Fruit fly (Drosophila melanogaster) whole organism, embryonic: ENCODE data around the gene MRP.

Experiments
- Bgb ChIP-seq: fragments of 200-800 bp; sonication (Bioruptor generic); IDR thresholded peaks from 2 replicates; pipeline ENCODE4 v1.3.6; 2022; ENCODE audit warnings: missing biosample characterization, missing genetic modification characterization; ENCODE audit not compliant: partially characterized antibody
- BtbVII ChIP-seq: fragments of 200-800 bp; sonication (Bioruptor generic); optimal IDR thresholded peaks from 3 replicates; lab custom pipeline; 2017; ENCODE audit warnings: missing biosample characterization, mild to moderate bottlenecking, missing genetic modification characterization
- CG10209 ChIP-seq: fragments of 200-800 bp; sonication (Bioruptor generic); optimal IDR thresholded peaks from 3 replicates; lab custom pipeline; 2017; ENCODE audit warnings: missing biosample characterization, mild to moderate bottlenecking, missing genetic modification characterization, missing genetic modification reagents
- CG10274 ChIP-seq: fragments of 200-800 bp; sonication (Bioruptor generic); optimal IDR thresholded peaks from 3 replicates; lab custom pipeline; 2017; ENCODE audit warnings: missing biosample characterization, mild to moderate bottlenecking, missing genetic modification characterization
- CG10543 ChIP-seq: fragments of 200-800 bp; sonication (Bioruptor generic); optimal IDR thresholded peaks from 3 replicates; lab custom pipeline; 2017; ENCODE audit warnings: missing biosample characterization, mild to moderate bottlenecking, missing genetic modification characterization, moderate library complexity
- CG11247 ChIP-seq: fragments of 200-800 bp; sonication (Bioruptor generic); IDR thresholded peaks from 2 replicates; pipeline ENCODE4 v1.3.6; 2022; ENCODE audit warnings: missing biosample characterization, missing genetic modification characterization
- CG11695 ChIP-seq: fragments of 200-800 bp; sonication (Bioruptor generic); IDR thresholded peaks from 3 replicates; pipeline ENCODE4 v1.3.6; 2022; ENCODE audit warnings: missing biosample characterization, missing genetic modification characterization
- CG12071 ChIP-seq: fragments of 200-800 bp; sonication (Bioruptor generic); optimal IDR thresholded peaks from 3 replicates; lab custom pipeline; 2018; ENCODE audit warnings: missing biosample characterization, mild to moderate bottlenecking, missing genetic modification characterization
- CG12769 ChIP-seq: fragments of 200-800 bp; sonication (Bioruptor generic); optimal IDR thresholded peaks from 2 replicates; lab custom pipeline; 2019; ENCODE audit warnings: missing biosample characterization, mild to moderate bottlenecking, missing genetic modification characterization, moderate library complexity
- CG14014 ChIP-seq: fragments of 200-800 bp; sonication (Bioruptor generic); IDR thresholded peaks from 2 replicates; pipeline ENCODE4 v1.3.6; 2022; ENCODE audit warnings: missing biosample characterization, missing genetic modification characterization
- CG14441 ChIP-seq: fragments of 200-800 bp; sonication (Bioruptor generic); IDR thresholded peaks from 2 replicates; pipeline ENCODE4 v1.3.6; 2022; ENCODE audit warnings: missing biosample characterization, missing genetic modification characterization
- CG15601 ChIP-seq: fragments of 200-800 bp; sonication (Bioruptor generic); optimal IDR thresholded peaks from 3 replicates; lab custom pipeline; 2019; ENCODE audit warnings: missing biosample characterization, mild to moderate bottlenecking, missing genetic modification characterization, moderate library complexity
- CG16813 ChIP-seq: fragments of 200-800 bp; sonication (Bioruptor generic); IDR thresholded peaks from 3 replicates; pipeline ENCODE4 v1.3.6; 2022; ENCODE audit warnings: missing biosample characterization, missing genetic modification characterization; ENCODE audit not compliant: partially characterized antibody
- CG18262 ChIP-seq: fragments of 200-800 bp; optimal IDR thresholded peaks from 3 replicates; lab custom pipeline; 2019; ENCODE audit warnings: missing biosample characterization, mild to moderate bottlenecking, missing genetic modification characterization, moderate library complexity
- CG18476 ChIP-seq: fragments of 200-800 bp; sonication (Bioruptor generic); optimal IDR thresholded peaks from 2 replicates; lab custom pipeline; 2016; ENCODE audit warnings: missing biosample characterization, mild to moderate bottlenecking, missing genetic modification characterization
- CG3163 ChIP-seq: fragments of 200-800 bp; sonication (Bioruptor generic); optimal IDR thresholded peaks from 3 replicates; lab custom pipeline; 2016; ENCODE audit warnings: missing biosample characterization, missing genetic modification characterization
- CG34422 ChIP-seq: fragments of 200-800 bp; sonication (Bioruptor generic); IDR thresholded peaks from 3 replicates; pipeline ENCODE4 v1.3.6; 2022; ENCODE audit warnings: missing biosample characterization, missing genetic modification characterization
- CG4360 ChIP-seq: fragments of 200-800 bp; sonication (Bioruptor generic); IDR thresholded peaks from 2 replicates; pipeline ENCODE4 v1.3.6; 2022; ENCODE audit warnings: missing biosample characterization, missing genetic modification characterization
- CG5953 ChIP-seq: fragments of 200-800 bp; sonication (Bioruptor generic); IDR thresholded peaks from 2 replicates; pipeline ENCODE4 v1.3.6; 2022; ENCODE audit warnings: missing biosample characterization, missing genetic modification characterization
- CG6791 ChIP-seq: fragments of 200-800 bp; sonication (Bioruptor generic); IDR thresholded peaks from 3 replicates; pipeline ENCODE4 v1.3.6; 2022; ENCODE audit warnings: missing biosample characterization, missing genetic modification characterization; ENCODE audit not compliant: partially characterized antibody
- CkIIα-i1 ChIP-seq: fragments of 200-800 bp; sonication (Bioruptor generic); IDR thresholded peaks from 2 replicates; pipeline ENCODE4 v1.3.6; 2022; ENCODE audit warnings: missing biosample characterization, missing genetic modification characterization
- Deaf1 ChIP-seq: fragments of 200-800 bp; optimal IDR thresholded peaks from 3 replicates; lab custom pipeline; 2019; ENCODE audit warnings: missing biosample characterization, mild to moderate bottlenecking, missing genetic modification characterization, moderate library complexity
- Drgx ChIP-seq: fragments of 200-800 bp; sonication (Bioruptor generic); IDR thresholded peaks from 2 replicates; pipeline ENCODE4 v1.3.6; 2022; ENCODE audit warnings: missing biosample characterization, missing genetic modification characterization
- HLH3B ChIP-seq: fragments of 200-800 bp; sonication (Bioruptor generic); IDR thresholded peaks from 2 replicates; pipeline ENCODE4 v1.3.6; 2022; ENCODE audit warnings: missing biosample characterization, missing genetic modification characterization
- TFAM ChIP-seq: fragments of 200-800 bp; sonication (Bioruptor generic); optimal IDR thresholded peaks from 2 replicates; lab custom pipeline; 2017; ENCODE audit warnings: missing biosample characterization, missing genetic modification characterization, inconsistent platforms
- Vsx1 ChIP-seq: fragments of 200-800 bp; sonication (Bioruptor generic); optimal IDR thresholded peaks from 2 replicates; lab custom pipeline; 2017; ENCODE audit warnings: missing biosample characterization, mild to moderate bottlenecking, missing genetic modification characterization, missing genetic modification reagents
- al ChIP-seq: fragments of 200-800 bp; sonication (Bioruptor generic); IDR thresholded peaks from 2 replicates; pipeline ENCODE4 v1.3.6; 2022; ENCODE audit warnings: missing biosample characterization, missing genetic modification characterization
- ase ChIP-seq: fragments of 200-800 bp; sonication (Bioruptor generic); IDR thresholded peaks from 3 replicates; pipeline ENCODE4 v1.3.6; 2022; ENCODE audit warnings: missing biosample characterization, missing genetic modification characterization
- caup ChIP-seq: fragments of 200-800 bp; sonication (Bioruptor generic); optimal IDR thresholded peaks from 3 replicates; lab custom pipeline; 2017; ENCODE audit warnings: missing biosample characterization, mild to moderate bottlenecking, missing genetic modification characterization, moderate library complexity; ENCODE audit not compliant: severe bottlenecking
- cg ChIP-seq: fragments of 200-800 bp; sonication (Bioruptor generic); optimal IDR thresholded peaks from 3 replicates; lab custom pipeline; 2019; ENCODE audit warnings: missing biosample characterization, mild to moderate bottlenecking, missing genetic modification characterization, moderate library complexity
- chinmo ChIP-seq: fragments of 200-800 bp; sonication (Bioruptor generic); IDR thresholded peaks from 4 replicates; pipeline ENCODE4 v1.3.6; 2022; ENCODE audit warnings: missing biosample characterization, missing genetic modification characterization; ENCODE audit not compliant: partially characterized antibody
- cwo ChIP-seq: fragments of 200-800 bp; sonication (Bioruptor generic); optimal IDR thresholded peaks from 3 replicates; lab custom pipeline; 2017; ENCODE audit warnings: missing biosample characterization, missing genetic modification characterization, mild to moderate bottlenecking, moderate library complexity, missing genetic modification reagents
- exex ChIP-seq: fragments of 200-800 bp; sonication (Bioruptor generic); optimal IDR thresholded peaks from 4 replicates; lab custom pipeline; 2018; ENCODE audit warnings: missing biosample characterization, mild to moderate bottlenecking, missing genetic modification characterization, moderate library complexity
- fd102C ChIP-seq: fragments of 200-800 bp; sonication (Bioruptor generic); optimal IDR thresholded peaks from 2 replicates; lab custom pipeline; 2018; ENCODE audit warnings: missing biosample characterization, mild to moderate bottlenecking, missing genetic modification characterization, moderate library complexity
- ftz-f1 ChIP-seq: fragments of 200-800 bp; sonication (Bioruptor generic); optimal IDR thresholded peaks from 2 replicates; lab custom pipeline; 2016; ENCODE audit warnings: missing biosample characterization, missing genetic modification characterization
- gro ChIP-seq: fragments of 200-800 bp; sonication (Bioruptor generic); optimal IDR thresholded peaks from 2 replicates; lab custom pipeline; 2016; ENCODE audit warnings: missing biosample characterization, missing genetic modification characterization
- knrl ChIP-seq: fragments of 200-800 bp; sonication (Bioruptor generic); IDR thresholded peaks from 3 replicates; pipeline ENCODE4 v1.3.6; 2022; ENCODE audit warnings: missing biosample characterization, missing genetic modification characterization; ENCODE audit not compliant: partially characterized antibody
- nerfin-1 ChIP-seq: fragments of 200-800 bp; sonication (Bioruptor generic); optimal IDR thresholded peaks from 3 replicates; lab custom pipeline; 2019; ENCODE audit warnings: missing biosample characterization, mild to moderate bottlenecking, missing genetic modification characterization, moderate library complexity
- psq ChIP-seq: fragments of 200-800 bp; sonication (Bioruptor generic); optimal IDR thresholded peaks from 2 replicates; lab custom pipeline; 2017; ENCODE audit warnings: missing biosample characterization, missing genetic modification characterization
- rib ChIP-seq: fragments of 200-800 bp; sonication (Bioruptor generic); IDR thresholded peaks from 2 replicates; pipeline ENCODE4 v1.3.6; 2022; ENCODE audit warnings: missing biosample characterization, missing genetic modification characterization
- sens ChIP-seq: fragments of 200-800 bp; sonication (Bioruptor generic); peaks from one replicate; lab custom pipeline; 2016; ENCODE audit warnings: missing biosample characterization, missing genetic modification characterization
- slbo ChIP-seq: fragments of 200-800 bp; sonication (Bioruptor generic); IDR thresholded peaks from 2 replicates; pipeline ENCODE4 v1.3.6; 2022; ENCODE audit warnings: missing biosample characterization, missing genetic modification characterization
- stc ChIP-seq: fragments of 200-800 bp; sonication (Bioruptor generic); IDR thresholded peaks from 2 replicates; pipeline ENCODE4 v1.3.6; 2022; ENCODE audit warnings: missing biosample characterization, missing genetic modification characterization
- unc-4 ChIP-seq: fragments of 200-800 bp; sonication (Bioruptor generic); IDR thresholded peaks from 2 replicates; pipeline ENCODE4 v1.3.6; 2022; ENCODE audit warnings: missing biosample characterization, missing genetic modification characterization; ENCODE audit not compliant: partially characterized antibody
- vvl ChIP-seq: fragments of 200-800 bp; sonication (Bioruptor generic); IDR thresholded peaks from 2 replicates; pipeline ENCODE4 v1.3.6; 2022; ENCODE audit warnings: missing biosample characterization, missing genetic modification characterization
- zen2 ChIP-seq: fragments of 200-800 bp; sonication (Bioruptor generic); IDR thresholded peaks from 3 replicates; pipeline ENCODE4 v1.3.6; 2022; ENCODE audit warnings: missing biosample characterization, missing genetic modification characterization; ENCODE audit not compliant: partially characterized antibody

Gene MRP

dm6 chr2L:12718437-12719376, at the start of gene MRP:
Gene MRP (plus strand): TSS chr2L:12719045.
- no peak for TF ChIP-seq al
- no peak for TF ChIP-seq fd102C (GFP tag; lab: Kevin White, UChicago)
- peak; percentile 44; the same call in 1 of the 2 replicates for TF ChIP-seq CG5953 (GFP tag; lab: Robert Waterston, UW)
- peak; percentile 81 for TF ChIP-seq Deaf1
- no peak for TF ChIP-seq nerfin-1 (tag; lab: Kevin White, UChicago)
- TF ChIP-seq CG10274 (GFP tag; lab: Kevin White, UChicago), result no peak
- peak; percentile 64 for TF ChIP-seq Bgb
- 0 out of 2 replicates have a peak, but pooled peaks have one; percentile 10 for TF ChIP-seq CG14014 (GFP tag; lab: Robert Waterston, UW)
- TF ChIP-seq sens (GFP tag; lab: Kevin White, UChicago), result peak; percentile 30
- TF ChIP-seq CG12071, result peak; percentile 28
- TF ChIP-seq CG18476 (GFP tag; lab: Kevin White, UChicago), result no peak
- TF ChIP-seq ftz-f1 (GFP tag; lab: Kevin White, UChicago), result peak; percentile 64
- no peak for TF ChIP-seq CkIIα-i1 (GFP tag; lab: Robert Waterston, UW)
- TF ChIP-seq TFAM (GFP tag; lab: Kevin White, UChicago), result no peak
- TF ChIP-seq HLH3B (GFP tag; lab: Robert Waterston, UW), result no peak
- peak; percentile 35; the same call in 1 of the 2 replicates for TF ChIP-seq CG14441
- TF ChIP-seq cg (GFP tag; lab: Kevin White, UChicago), result peak; percentile 48
- 0 out of 3 replicates have a peak, but pooled peaks have one; percentile 24 for TF ChIP-seq zen2 (GFP tag; lab: Robert Waterston, UW)
- peak; percentile 66 for TF ChIP-seq CG10543 (GFP tag; lab: Kevin White, UChicago)
- peak; percentile 9 for TF ChIP-seq cwo (GFP tag; lab: Kevin White, UChicago)
- peak; percentile 91 for TF ChIP-seq exex (tag; lab: Kevin White, UChicago)
- peak; percentile 9 for TF ChIP-seq gro (GFP tag; lab: Kevin White, UChicago)
- peak; percentile 35 for TF ChIP-seq CG12769 (tag; lab: Kevin White, UChicago)
- TF ChIP-seq CG15601, result no peak
- TF ChIP-seq CG6791 (GFP tag; lab: Robert Waterston, UW), result no peak
- TF ChIP-seq CG10209 (GFP tag; lab: Kevin White, UChicago), result no peak
- peak; percentile 25; the same call in 1 of the 2 replicates for TF ChIP-seq vvl (GFP tag; lab: Robert Waterston, UW)
- 0 out of 3 replicates have a peak, but pooled peaks have one; percentile 37 for TF ChIP-seq ase (GFP tag; lab: Robert Waterston, UW)
- peak; percentile 32 for TF ChIP-seq slbo (GFP tag; lab: Robert Waterston, UW)
- TF ChIP-seq knrl, result no peak
- peak; percentile 29; the same call in 1 of the 2 replicates for TF ChIP-seq CG11247 (GFP tag; lab: Robert Waterston, UW)
- TF ChIP-seq CG11695 (GFP tag; lab: Robert Waterston, UW), result no peak
- TF ChIP-seq unc-4 (GFP tag; lab: Robert Waterston, UW), result peak; percentile 41; the same call in 1 of the 2 replicates
- TF ChIP-seq CG34422 (GFP tag; lab: Robert Waterston, UW), result peak; percentile 72; the same call in 1 of the 3 replicates
- no peak for TF ChIP-seq psq (GFP tag; lab: Kevin White, UChicago)
- TF ChIP-seq CG3163 (GFP tag; lab: Kevin White, UChicago), result peak; percentile 84
- peak; percentile 31 for TF ChIP-seq Vsx1 (GFP tag; lab: Kevin White, UChicago)
- TF ChIP-seq chinmo, result peak; percentile 97
- peak; percentile 48 for TF ChIP-seq caup (GFP tag; lab: Kevin White, UChicago)
- TF ChIP-seq stc (GFP tag; lab: Robert Waterston, UW), result peak; percentile 39; the same call in 1 of the 2 replicates
- TF ChIP-seq CG4360, result peak; percentile 87
- no peak for TF ChIP-seq CG18262 (tag; lab: Kevin White, UChicago)
- TF ChIP-seq rib (GFP tag; lab: Robert Waterston, UW), result peak; percentile 67; the same call in 1 of the 2 replicates
- peak; percentile 49; the same call in 1 of the 2 replicates for TF ChIP-seq Drgx (GFP tag; lab: Robert Waterston, UW)
- peak; percentile 4 for TF ChIP-seq BtbVII
- TF ChIP-seq CG16813 (GFP tag; lab: Robert Waterston, UW), result 0 out of 3 replicates have a peak, but pooled peaks have one; percentile 24
